Fruit fly (Drosophila melanogaster): Measurements from ENCODE around the gene Thor.
A peak's percentile ranks its signal among the peaks of the same experiment; 100 is the strongest.

The Thor gene

dm6 chr2L:3435086-3435485, 43.1 kb upstream of the Thor start (continued):
- TF ChIP-seq CG13894 (tag; optimal IDR thresholded peaks at IDR 0.05) (no peak), ewg (GFP tag; optimal IDR thresholded peaks at IDR 0.05) (peak; percentile 47), sisA (GFP tag; IDR thresholded peaks at IDR 0.05) (peak; percentile 82), CG3838 (GFP tag; optimal IDR thresholded peaks at IDR 0.05) (no peak), hkb (optimal IDR thresholded peaks at IDR 0.05) (no peak), hkb (GFP tag; IDR thresholded peaks at IDR 0.05) (peak; percentile 67), Jarid2 (GFP tag; optimal IDR thresholded peaks at IDR 0.05) (peak; percentile 3), CG10654 (GFP tag; optimal IDR thresholded peaks at IDR 0.05) (peak; percentile 27), ara (GFP tag; IDR thresholded peaks at IDR 0.05) (peak; percentile 58; the same call in 1 of the 2 replicates), CG16815 (GFP tag; optimal IDR thresholded peaks at IDR 0.05) (peak; percentile 22), Fer3 (tag; optimal IDR thresholded peaks at IDR 0.05) (no peak), Doc3 (GFP tag; IDR thresholded peaks at IDR 0.05; ENCODE audit: partially characterized antibody) (no peak), Sox102F (GFP tag; optimal IDR thresholded peaks at IDR 0.05) (peak; percentile 60), odd (GFP tag; optimal IDR thresholded peaks at IDR 0.05) (no peak), CG9727 (GFP tag; optimal IDR thresholded peaks at IDR 0.05) (peak; percentile 32)

- TF ChIP-seq gem (tag; optimal IDR thresholded peaks at IDR 0.05) (peak; percentile 25), CG34224 (GFP tag; IDR thresholded peaks at IDR 0.05; ENCODE audit: partially characterized antibody) (no peak), CG7745 (tag; optimal IDR thresholded peaks at IDR 0.05) (no peak), Fer2 (tag; optimal IDR thresholded peaks at IDR 0.05) (no peak), CG1603 (tag; optimal IDR thresholded peaks at IDR 0.05) (no peak), maf-S (GFP tag; optimal IDR thresholded peaks at IDR 0.05) (no peak), slp2 (GFP tag; optimal IDR thresholded peaks at IDR 0.05) (no peak), Drgx (GFP tag; IDR thresholded peaks at IDR 0.05) (peak; percentile 17; the same call in 1 of the 2 replicates), B-H2 (GFP tag; optimal IDR thresholded peaks at IDR 0.05) (no peak), CG12744 (GFP tag; optimal IDR thresholded peaks at IDR 0.05) (no peak), Kr (GFP tag; optimal IDR thresholded peaks at IDR 0.05) (no peak), CG18764 (GFP tag; optimal IDR thresholded peaks at IDR 0.05) (no peak), bcd (GFP tag; optimal IDR thresholded peaks at IDR 0.05) (no peak), HLH3B (GFP tag; IDR thresholded peaks at IDR 0.05) (0 out of 2 replicates have a peak, but pooled peaks have one; percentile 13), CG12659 (GFP tag; optimal IDR thresholded peaks at IDR 0.05) (no peak), CG5180 (GFP tag; optimal IDR thresholded peaks at IDR 0.05) (peak; percentile 54), danr (GFP tag; IDR thresholded peaks at IDR 0.05) (no peak), Neu2 (GFP tag; optimal IDR thresholded peaks at IDR 0.05; ENCODE audit: borderline replicate concordance) (no peak), gfzf (GFP tag; optimal IDR thresholded peaks at IDR 0.05) (no peak), trem (tag; optimal IDR thresholded peaks at IDR 0.05) (no peak), CG2678 (tag; optimal IDR thresholded peaks at IDR 0.05) (peak; percentile 13), gro (GFP tag; optimal IDR thresholded peaks at IDR 0.05) (no peak), ewg (GFP tag; optimal IDR thresholded peaks at IDR 0.05) (no peak), zen2 (GFP tag; IDR thresholded peaks at IDR 0.05; ENCODE audit: partially characterized antibody) (no peak), stc (GFP tag; IDR thresholded peaks at IDR 0.05) (0 out of 2 replicates have a peak, but pooled peaks have one; percentile 39), CG7786 (GFP tag; optimal IDR thresholded peaks at IDR 0.05) (no peak), Oli (tag; optimal IDR thresholded peaks at IDR 0.05) (peak; percentile 15), hth (optimal IDR thresholded peaks at IDR 0.05) (no peak), CG13624 (GFP tag; optimal IDR thresholded peaks at IDR 0.05) (no peak), rib (GFP tag; IDR thresholded peaks at IDR 0.05) (no peak), NK7.1 (GFP tag; optimal IDR thresholded peaks at IDR 0.05) (no peak), dmrt99B (tag; optimal IDR thresholded peaks at IDR 0.05) (peak; percentile 28), ftz-f1 (GFP tag; optimal IDR thresholded peaks at IDR 0.05) (no peak), crp (GFP tag; optimal IDR thresholded peaks at IDR 0.05) (no peak), pan (optimal IDR thresholded peaks at IDR 0.05) (no peak), pan (GFP tag; optimal IDR thresholded peaks at IDR 0.05 in 1 of 2, IDR thresholded peaks at IDR 0.05 in 1 of 2) (peak in 1 of 2 experiments; percentile 59)
Measured at dm6 chr2L:3436347-3436746, 41.9 kb upstream of the Thor start.
